Worm (Caenorhabditis elegans) whole organism, L4 larva: Measurements from ENCODE around the gene fbxb-99.

Experiments
- arid-1 ChIP-seq: fragments of 200-800 bp; sonication (Bioruptor generic); conservative IDR thresholded peaks from 2 replicates; pipeline ENCODE4 v1.3.6; 2022; ENCODE audit warnings: missing genetic modification reagents, missing genetic modification characterization, missing compliant biosample characterization
- fkh-10 ChIP-seq: fragments of 150-350 bp; optimal IDR thresholded peaks from 2 replicates; lab custom pipeline; 2014; ENCODE audit warnings: missing biosample characterization, missing genetic modification reagents, missing genetic modification characterization
- mes-2 ChIP-seq: sonication (generic microtip); optimal IDR thresholded peaks from 2 replicates; lab custom pipeline; 2016; ENCODE audit warnings: missing genotype, mild to moderate bottlenecking, missing genetic modification characterization, missing compliant biosample characterization; ENCODE audit not compliant: poor library complexity, severe bottlenecking
- nhr-237 ChIP-seq: sonication (generic microtip); optimal IDR thresholded peaks from 2 replicates; lab custom pipeline; 2017; ENCODE audit warnings: missing biosample characterization, missing genetic modification characterization
- nhr-28 ChIP-seq: fragments of 150-350 bp; optimal IDR thresholded peaks from 2 replicates; lab custom pipeline; 2014; ENCODE audit warnings: missing biosample characterization, missing genetic modification characterization
- snpc-4 ChIP-seq: fragments of 150-350 bp; optimal IDR thresholded peaks from 2 replicates; lab custom pipeline; 2014; ENCODE audit warnings: missing biosample characterization, missing genetic modification characterization

- TF ChIP-seq mes-2 (tag; lab: Kevin White, UChicago) (no peak), snpc-4 (tag; lab: Kevin White, UChicago) (no peak), nhr-28 (tag; lab: Kevin White, UChicago) (no peak), arid-1 (no peak), fkh-10 (GFP tag; lab: Kevin White, UChicago) (no peak), nhr-237 (no peak)
Measured at ce11 chrII:3752184-3752583, 41.1 kb downstream of the fbxb-99 start, which contains the start of gene sdz-11.
